Worm (Caenorhabditis elegans) whole organism, L4 larva: Measurements from ENCODE around the gene R11F4.1.

ENCODE experiments used
- F37D6.2 ChIP-seq: sonication (generic microtip); optimal IDR thresholded peaks from 2 replicates; lab custom pipeline; 2016; ENCODE audit warnings: mild to moderate bottlenecking, missing genetic modification characterization, missing compliant biosample characterization
- F44E2.7 ChIP-seq: fragments of 200-800 bp; sonication (Bioruptor generic); IDR thresholded peaks from 2 replicates; pipeline ENCODE4 v2.1.2; 2022; ENCODE audit warnings: missing genetic modification characterization, missing compliant biosample characterization
- T20F7.1 ChIP-seq: fragments of 200-800 bp; sonication (Bioruptor generic); optimal IDR thresholded peaks from 2 replicates; lab custom pipeline; 2018; ENCODE audit warnings: mild to moderate bottlenecking, missing genetic modification characterization, missing compliant biosample characterization
- T26A8.4 ChIP-seq: fragments of 200-800 bp; sonication (Bioruptor generic); IDR thresholded peaks from 2 replicates; pipeline ENCODE4 v1.3.6; 2022; ENCODE audit warnings: missing genetic modification characterization, missing compliant biosample characterization
- Y105C5A.15 ChIP-seq: fragments of 200-800 bp; sonication (Bioruptor generic); IDR thresholded peaks from 2 replicates; pipeline ENCODE4 v1.3.6; 2022; ENCODE audit warnings: missing genetic modification characterization, missing compliant biosample characterization
- Y75B8A.6 ChIP-seq: fragments of 200-800 bp; sonication (Bioruptor generic); IDR thresholded peaks from 2 replicates; pipeline ENCODE4 v1.3.6; 2022; ENCODE audit warnings: missing genetic modification reagents, missing genetic modification characterization, missing compliant biosample characterization
- ZK337.2 ChIP-seq: fragments of 200-800 bp; sonication (Bioruptor generic); IDR thresholded peaks from 2 replicates; pipeline ENCODE4 v1.3.6; 2022; ENCODE audit warnings: missing genetic modification reagents, missing genetic modification characterization, missing compliant biosample characterization
- aha-1 ChIP-seq: fragments of 150-350 bp; peaks from one replicate; lab custom pipeline; 2014; ENCODE audit warnings: missing biosample characterization, missing genetic modification characterization
- aly-2 ChIP-seq: sonication (generic microtip); optimal IDR thresholded peaks from 2 replicates; lab custom pipeline; 2018; ENCODE audit warnings: missing biosample characterization, missing genetic modification characterization
- arid-1 ChIP-seq: fragments of 200-800 bp; sonication (Bioruptor generic); conservative IDR thresholded peaks from 2 replicates; pipeline ENCODE4 v1.3.6; 2022; ENCODE audit warnings: missing genetic modification reagents, missing genetic modification characterization, missing compliant biosample characterization
- ceh-20 ChIP-seq: fragments of 200-800 bp; sonication (Bioruptor generic); IDR thresholded peaks from 2 replicates; pipeline ENCODE4 v1.3.6; 2022; ENCODE audit warnings: missing genetic modification reagents, missing genetic modification characterization, missing compliant biosample characterization
- ceh-28 ChIP-seq: fragments of 150-350 bp; optimal IDR thresholded peaks from 2 replicates; lab custom pipeline; 2014; ENCODE audit warnings: missing biosample characterization, missing genetic modification reagents, missing genetic modification characterization
- ceh-44 ChIP-seq: fragments of 200-800 bp; sonication (Bioruptor generic); IDR thresholded peaks from 2 replicates; pipeline ENCODE4 v1.3.6; 2022; ENCODE audit warnings: missing genetic modification reagents, missing genetic modification characterization, missing compliant biosample characterization
- ceh-62 ChIP-seq: sonication (generic microtip); optimal IDR thresholded peaks from 2 replicates; lab custom pipeline; 2017; ENCODE audit warnings: missing biosample characterization, missing genetic modification characterization
- ctbp-1 ChIP-seq: fragments of 200-800 bp; sonication (Bioruptor generic); IDR thresholded peaks from 2 replicates; pipeline ENCODE4 v1.3.6; 2022; ENCODE audit warnings: missing genetic modification reagents, missing genetic modification characterization, missing compliant biosample characterization
- daf-12 ChIP-seq: fragments of 150-350 bp; optimal IDR thresholded peaks from 2 replicates; lab custom pipeline; 2014; ENCODE audit warnings: missing biosample characterization, missing genetic modification reagents, missing genetic modification characterization
- dmd-8 ChIP-seq: fragments of 200-800 bp; sonication (Bioruptor generic); IDR thresholded peaks from 2 replicates; pipeline ENCODE4 v1.3.6; 2022; ENCODE audit warnings: missing genetic modification characterization, missing compliant biosample characterization
- dpl-1 ChIP-seq: fragments of 150-350 bp; optimal IDR thresholded peaks from 2 replicates; lab custom pipeline; 2014; ENCODE audit warnings: missing biosample characterization, missing genetic modification reagents, missing genetic modification characterization
- duxl-1 ChIP-seq: sonication (generic microtip); optimal IDR thresholded peaks from 2 replicates; lab custom pipeline; 2016; ENCODE audit warnings: mild to moderate bottlenecking, missing genetic modification characterization, moderate library complexity, missing compliant biosample characterization; ENCODE audit not compliant: poor library complexity
- dve-1 ChIP-seq: sonication (generic microtip); optimal IDR thresholded peaks from 2 replicates; lab custom pipeline; 2017; ENCODE audit warnings: antibody characterized with exemption, mild to moderate bottlenecking, missing genetic modification characterization, missing compliant biosample characterization; ENCODE audit not compliant: insufficient read depth
- egl-27 ChIP-seq: sonication (generic microtip); optimal IDR thresholded peaks from 3 replicates; lab custom pipeline; 2017; ENCODE audit warnings: missing biosample characterization, missing genetic modification reagents, missing genetic modification characterization
- hif-1 ChIP-seq, 2 experiments: sonication (generic microtip); optimal IDR thresholded peaks; 2 replicates each; lab custom pipeline; 2016 to 2017; ENCODE audit warnings: missing compliant biosample characterization in 2 of 2, missing genetic modification characterization in 2 of 2, missing genetic modification reagents in 2 of 2, missing genotype in 2 of 2, mild to moderate bottlenecking in 1 of 2
- hlh-11 ChIP-seq: fragments of 200-800 bp; sonication (Bioruptor generic); optimal IDR thresholded peaks from 2 replicates; lab custom pipeline; 2018; ENCODE audit warnings: mild to moderate bottlenecking, missing genetic modification characterization, missing compliant biosample characterization
- jun-1 ChIP-seq: fragments of 150-350 bp; optimal IDR thresholded peaks from 2 replicates; lab custom pipeline; 2014; ENCODE audit warnings: missing biosample characterization, missing genetic modification reagents, missing genetic modification characterization
- lim-7 ChIP-seq: fragments of 200-800 bp; sonication (Bioruptor generic); IDR thresholded peaks from 2 replicates; pipeline ENCODE4 v1.3.6; 2022; ENCODE audit warnings: missing genetic modification characterization, missing compliant biosample characterization
- lin-1 ChIP-seq: fragments of 200-800 bp; sonication (Bioruptor generic); IDR thresholded peaks from 2 replicates; pipeline ENCODE4 v1.3.6; 2022; ENCODE audit warnings: missing genetic modification reagents, missing genetic modification characterization, missing compliant biosample characterization
- lin-13 ChIP-seq: fragments of 150-350 bp; optimal IDR thresholded peaks from 2 replicates; lab custom pipeline; 2014; ENCODE audit warnings: missing biosample characterization, missing genetic modification reagents, missing genetic modification characterization
- lin-15B ChIP-seq: fragments of 150-350 bp; sonication (generic microtip); optimal IDR thresholded peaks from 3 replicates; lab custom pipeline; 2014; ENCODE audit warnings: missing biosample characterization, missing genetic modification characterization
- lin-39 ChIP-seq: fragments of 150-350 bp; optimal IDR thresholded peaks from 2 replicates; lab custom pipeline; 2014; ENCODE audit warnings: missing biosample characterization, missing genetic modification reagents, missing genetic modification characterization
- mdt-29 ChIP-seq: fragments of 200-800 bp; sonication (Bioruptor generic); IDR thresholded peaks from 2 replicates; pipeline ENCODE4 v1.3.6; 2022; ENCODE audit warnings: missing genetic modification reagents, missing genetic modification characterization, missing compliant biosample characterization
- mep-1 ChIP-seq: fragments of 150-350 bp; sonication (generic microtip); optimal IDR thresholded peaks from 3 replicates; lab custom pipeline; 2014; ENCODE audit warnings: missing biosample characterization, missing genetic modification characterization
- mxl-3 ChIP-seq: fragments of 200-800 bp; sonication (Bioruptor generic); optimal IDR thresholded peaks from 2 replicates; lab custom pipeline; 2018; ENCODE audit warnings: mild to moderate bottlenecking, missing genetic modification characterization, missing compliant biosample characterization
- nhr-11 ChIP-seq: fragments of 150-350 bp; optimal IDR thresholded peaks from 2 replicates; lab custom pipeline; 2014; ENCODE audit warnings: missing biosample characterization, missing genetic modification characterization
- nhr-111 ChIP-seq: fragments of 200-800 bp; sonication (Bioruptor generic); optimal IDR thresholded peaks from 2 replicates; lab custom pipeline; 2018; ENCODE audit warnings: mild to moderate bottlenecking, missing genetic modification characterization, missing compliant biosample characterization
- nhr-237 ChIP-seq: sonication (generic microtip); optimal IDR thresholded peaks from 2 replicates; lab custom pipeline; 2017; ENCODE audit warnings: missing biosample characterization, missing genetic modification characterization
- nhr-25 ChIP-seq: sonication (generic microtip); optimal IDR thresholded peaks from 2 replicates; lab custom pipeline; 2017; ENCODE audit warnings: missing genetic modification characterization, mild to moderate bottlenecking, missing compliant biosample characterization, antibody characterized with exemption, moderate library complexity, borderline replicate concordance; ENCODE audit not compliant: insufficient read depth
- nhr-6 ChIP-seq: fragments of 150-350 bp; optimal IDR thresholded peaks from 2 replicates; lab custom pipeline; 2014; ENCODE audit warnings: missing biosample characterization, missing genetic modification characterization
- nhr-77 ChIP-seq: fragments of 150-350 bp; optimal IDR thresholded peaks from 2 replicates; lab custom pipeline; 2014; ENCODE audit warnings: missing biosample characterization, missing genetic modification characterization
- rbr-2 ChIP-seq: sonication (generic microtip); optimal IDR thresholded peaks from 2 replicates; lab custom pipeline; 2016; ENCODE audit warnings: missing genotype, missing genetic modification characterization, missing compliant biosample characterization
- saeg-2 ChIP-seq: fragments of 200-800 bp; sonication (Bioruptor generic); IDR thresholded peaks from 2 replicates; pipeline ENCODE4 v1.3.6; 2022; ENCODE audit warnings: missing genetic modification reagents, missing genetic modification characterization, missing compliant biosample characterization
- snpc-4 ChIP-seq: fragments of 150-350 bp; optimal IDR thresholded peaks from 2 replicates; lab custom pipeline; 2014; ENCODE audit warnings: missing biosample characterization, missing genetic modification characterization
- tag-97 ChIP-seq: fragments of 200-800 bp; sonication (Bioruptor generic); IDR thresholded peaks from 2 replicates; pipeline ENCODE4 v1.3.6; 2022; ENCODE audit warnings: missing genetic modification characterization, missing compliant biosample characterization
- unc-62 ChIP-seq, 3 experiments: fragments of 150-350 bp in 1 of 3; sonication (generic microtip); optimal IDR thresholded peaks in 2 of 3; peaks in 1 of 3; 1 replicate in 1 of 3; 2 replicates in 2 of 3; lab custom pipeline; 2014 to 2017; ENCODE audit warnings: missing biosample characterization in 3 of 3, missing genetic modification characterization in 3 of 3, missing genetic modification reagents in 3 of 3, missing genotype in 1 of 3
- vab-7 ChIP-seq: fragments of 200-800 bp; sonication (Bioruptor generic); IDR thresholded peaks from 2 replicates; pipeline ENCODE4 v1.3.6; 2022; ENCODE audit warnings: missing genetic modification reagents, missing genetic modification characterization, missing compliant biosample characterization
- zfp-3 ChIP-seq: fragments of 200-800 bp; sonication (Bioruptor generic); conservative IDR thresholded peaks from 2 replicates; pipeline ENCODE4 v1.3.6; 2022; ENCODE audit warnings: missing genetic modification reagents, missing genetic modification characterization, missing compliant biosample characterization
- zip-2 ChIP-seq: fragments of 150-350 bp; optimal IDR thresholded peaks from 2 replicates; lab custom pipeline; 2014; ENCODE audit warnings: missing biosample characterization, missing genetic modification characterization
- ztf-11 ChIP-seq: fragments of 150-350 bp; optimal IDR thresholded peaks from 2 replicates; lab custom pipeline; 2014; ENCODE audit warnings: missing biosample characterization, missing genetic modification characterization
- ztf-7 ChIP-seq: fragments of 150-350 bp; optimal IDR thresholded peaks from 2 replicates; lab custom pipeline; 2014; ENCODE audit warnings: missing biosample characterization, missing genetic modification characterization

R11F4.1 gene

ce11 chrII:4092502-4092901 lies 772 bp downstream of the R11F4.1 start (continued):
- TF ChIP-seq saeg-2 (GFP tag; lab: Robert Waterston, UW) = no peak
- TF ChIP-seq dmd-8 (GFP tag; lab: Robert Waterston, UW) = no peak
- no peak for TF ChIP-seq ZK337.2
- TF ChIP-seq T20F7.1 (GFP tag; lab: Kevin White, UChicago) = no peak
- TF ChIP-seq, all 104 proteins: peak for 3

- TF ChIP-seq duxl-1 (tag; lab: Kevin White, UChicago) = peak; percentile 37
- TF ChIP-seq ctbp-1 (GFP tag; lab: Robert Waterston, UW) = no peak
- TF ChIP-seq jun-1 (tag; lab: Kevin White, UChicago) = no peak
- peak; percentile 60 for TF ChIP-seq T26A8.4 (GFP tag; lab: Robert Waterston, UW)
- no peak for TF ChIP-seq ztf-11 (tag; lab: Kevin White, UChicago)
- no peak for TF ChIP-seq aha-1 (tag; lab: Kevin White, UChicago)
- TF ChIP-seq unc-62 (GFP tag; optimal IDR thresholded peaks at IDR 0.05 in 1 of 2; lab: Kevin White, UChicago) = no peak
- no peak for TF ChIP-seq unc-62 (tag; optimal IDR thresholded peaks at IDR 0.05; lab: Kevin White, UChicago)
- no peak for TF ChIP-seq hlh-11 (tag; lab: Kevin White, UChicago)
- no peak for TF ChIP-seq ceh-28 (tag; lab: Kevin White, UChicago)
- TF ChIP-seq lin-13 (GFP tag; lab: Kevin White, UChicago) = peak; percentile 5
- TF ChIP-seq F44E2.7 (GFP tag; lab: Robert Waterston, UW) = no peak
- peak; percentile 66 for TF ChIP-seq mep-1
- no peak for TF ChIP-seq nhr-111 (GFP tag; lab: Kevin White, UChicago)
- no peak for TF ChIP-seq rbr-2 (tag; lab: Kevin White, UChicago)
- no peak for TF ChIP-seq ztf-7 (tag; lab: Kevin White, UChicago)
- TF ChIP-seq dpl-1 (GFP tag; lab: Kevin White, UChicago) = no peak
- TF ChIP-seq zfp-3 (GFP tag; lab: Robert Waterston, UW) = 0 out of 2 replicates have a peak, but pooled peaks have one; percentile 64
- no peak for TF ChIP-seq nhr-77 (tag; lab: Kevin White, UChicago)
- TF ChIP-seq tag-97 (GFP tag; lab: Robert Waterston, UW) = no peak
- TF ChIP-seq Y75B8A.6 (GFP tag; lab: Robert Waterston, UW) = 0 out of 2 replicates have a peak, but pooled peaks have one; percentile 71
- no peak for TF ChIP-seq lin-15B (tag; lab: Kevin White, UChicago)
- 0 out of 2 replicates have a peak, but pooled peaks have one; percentile 23 for TF ChIP-seq ceh-20 (GFP tag; lab: Robert Waterston, UW)
- no peak for TF ChIP-seq snpc-4 (tag; lab: Kevin White, UChicago)
- peak in 1 of 2 experiments; percentile 5 for TF ChIP-seq hif-1 (tag; optimal IDR thresholded peaks at IDR 0.05; lab: Kevin White, UChicago)
- TF ChIP-seq F37D6.2 (tag; lab: Kevin White, UChicago) = no peak
- TF ChIP-seq dve-1 (tag; lab: Kevin White, UChicago) = peak; percentile 10
- no peak for TF ChIP-seq aly-2 (tag; lab: Kevin White, UChicago)
- no peak for TF ChIP-seq nhr-11
- no peak for TF ChIP-seq zip-2 (tag; lab: Kevin White, UChicago)
- no peak for TF ChIP-seq nhr-237 (tag; lab: Kevin White, UChicago)
- 0 out of 2 replicates have a peak, but pooled peaks have one; percentile 41 for TF ChIP-seq mdt-29 (GFP tag; lab: Robert Waterston, UW)
- TF ChIP-seq lin-1 (GFP tag; lab: Robert Waterston, UW) = peak; percentile 49; the same call in 1 of the 2 replicates
- no peak for TF ChIP-seq arid-1 (GFP tag; lab: Robert Waterston, UW)
- TF ChIP-seq ceh-44 (GFP tag; lab: Robert Waterston, UW) = no peak
- TF ChIP-seq Y105C5A.15 = no peak
- no peak for TF ChIP-seq nhr-25 (tag; lab: Kevin White, UChicago)
- no peak for TF ChIP-seq egl-27 (tag; lab: Kevin White, UChicago)
- TF ChIP-seq lim-7 (GFP tag; lab: Robert Waterston, UW) = peak; percentile 60; the same call in 1 of the 2 replicates
- TF ChIP-seq nhr-6 (tag; lab: Kevin White, UChicago) = no peak
- TF ChIP-seq lin-39 = no peak
- no peak for TF ChIP-seq mxl-3 (GFP tag; lab: Kevin White, UChicago)
- TF ChIP-seq ceh-62 (tag; lab: Kevin White, UChicago) = no peak
- TF ChIP-seq vab-7 (GFP tag; lab: Robert Waterston, UW) = peak; percentile 11; the same call in 1 of the 2 replicates
- no peak for TF ChIP-seq daf-12
Measured at ce11 chrII:4094030-4094846, 2.5 kb downstream of the R11F4.1 start.
